Worm (Caenorhabditis elegans) whole organism, L3 larva: ENCODE measurements around the gene srxa-12.
A peak's percentile ranks its signal among the peaks of the same experiment; 100 is the strongest.

Experiments
- ZK546.5 ChIP-seq: sonication (generic microtip); optimal IDR thresholded peaks from 2 replicates; lab custom pipeline; 2017; ENCODE audit warnings: missing biosample characterization, missing genetic modification characterization
- aly-2 ChIP-seq: fragments of 150-350 bp; optimal IDR thresholded peaks from 2 replicates; lab custom pipeline; 2014; ENCODE audit warnings: missing biosample characterization, missing genetic modification characterization
- ama-1 ChIP-seq: fragments of 150-350 bp; optimal IDR thresholded peaks from 2 replicates; lab custom pipeline; 2018
- ceh-28 ChIP-seq: fragments of 150-350 bp; optimal IDR thresholded peaks from 2 replicates; lab custom pipeline; 2014; ENCODE audit warnings: missing biosample characterization, missing genetic modification reagents, missing genetic modification characterization
- ceh-82 ChIP-seq: fragments of 150-350 bp; optimal IDR thresholded peaks from 2 replicates; lab custom pipeline; 2014; ENCODE audit warnings: missing biosample characterization, missing genetic modification characterization
- ceh-9 ChIP-seq: sonication (generic microtip); optimal IDR thresholded peaks from 2 replicates; lab custom pipeline; 2018; ENCODE audit warnings: missing biosample characterization, missing genetic modification characterization
- daf-12 ChIP-seq: fragments of 150-350 bp; optimal IDR thresholded peaks from 2 replicates; lab custom pipeline; 2014; ENCODE audit warnings: missing biosample characterization, missing genetic modification reagents, missing genetic modification characterization
- egl-27 ChIP-seq: sonication (generic microtip); optimal IDR thresholded peaks from 4 replicates; lab custom pipeline; 2017; ENCODE audit warnings: missing biosample characterization, missing genetic modification reagents, missing genetic modification characterization
- egl-5 ChIP-seq: fragments of 150-350 bp; optimal IDR thresholded peaks from 2 replicates; lab custom pipeline; 2017; ENCODE audit warnings: missing biosample characterization, missing genetic modification reagents, missing genetic modification characterization, inconsistent platforms
- elt-1 ChIP-seq: fragments of 150-350 bp; optimal IDR thresholded peaks from 2 replicates; lab custom pipeline; 2014; ENCODE audit warnings: missing biosample characterization, missing genetic modification characterization
- elt-2 ChIP-seq: sonication (generic microtip); optimal IDR thresholded peaks from 2 replicates; lab custom pipeline; 2016; ENCODE audit warnings: missing genetic modification reagents, mild to moderate bottlenecking, missing genetic modification characterization, missing compliant biosample characterization
- elt-3 ChIP-seq, 3 experiments: fragments of 150-350 bp in 1 of 3; sonication (generic microtip) in 2 of 3; optimal IDR thresholded peaks; 2 replicates in 2 of 3; 4 replicates in 1 of 3; lab custom pipeline; 2014 to 2017; ENCODE audit warnings: missing biosample characterization in 3 of 3, missing genetic modification characterization in 3 of 3
- eor-1 ChIP-seq, 2 experiments: fragments of 150-350 bp; optimal IDR thresholded peaks; 2 replicates each; lab custom pipeline; 2014 to 2018; ENCODE audit warnings: missing biosample characterization in 2 of 2, missing genetic modification characterization in 2 of 2
- fkh-10 ChIP-seq: sonication (generic microtip); optimal IDR thresholded peaks from 2 replicates; lab custom pipeline; 2017; ENCODE audit warnings: missing biosample characterization, missing genetic modification reagents, missing genetic modification characterization
- fkh-2 ChIP-seq: fragments of 150-350 bp; optimal IDR thresholded peaks from 2 replicates; lab custom pipeline; 2014; ENCODE audit warnings: missing biosample characterization, missing genetic modification reagents, missing genetic modification characterization
- hmg-11 ChIP-seq: sonication (generic microtip); optimal IDR thresholded peaks from 2 replicates; lab custom pipeline; 2016; ENCODE audit warnings: missing genetic modification characterization, missing compliant biosample characterization
- lsy-12 ChIP-seq: sonication (generic microtip); optimal IDR thresholded peaks from 2 replicates; lab custom pipeline; 2016; ENCODE audit warnings: mild to moderate bottlenecking, missing genetic modification characterization, missing compliant biosample characterization
- mdl-1 ChIP-seq: fragments of 150-350 bp; optimal IDR thresholded peaks from 2 replicates; lab custom pipeline; 2014; ENCODE audit warnings: missing biosample characterization, missing genetic modification characterization
- mml-1 ChIP-seq: fragments of 150-350 bp; sonication (generic microtip); optimal IDR thresholded peaks from 3 replicates; lab custom pipeline; 2014; ENCODE audit warnings: missing biosample characterization, missing genetic modification characterization
- nfya-1 ChIP-seq: sonication (generic microtip); optimal IDR thresholded peaks from 2 replicates; lab custom pipeline; 2017; ENCODE audit warnings: missing genetic modification characterization, mild to moderate bottlenecking, missing compliant biosample characterization, antibody characterized with exemption, moderate library complexity; ENCODE audit not compliant: insufficient read depth
- nhr-11 ChIP-seq: fragments of 150-350 bp; optimal IDR thresholded peaks from 2 replicates; lab custom pipeline; 2014; ENCODE audit warnings: missing biosample characterization, missing genetic modification characterization
- nhr-12 ChIP-seq: fragments of 150-350 bp; optimal IDR thresholded peaks from 2 replicates; lab custom pipeline; 2014; ENCODE audit warnings: missing biosample characterization, missing genetic modification characterization
- nhr-23 ChIP-seq: fragments of 150-350 bp; optimal IDR thresholded peaks from 2 replicates; lab custom pipeline; 2014; ENCODE audit warnings: missing biosample characterization, missing genetic modification reagents, missing genetic modification characterization
- nhr-237 ChIP-seq: fragments of 150-350 bp; optimal IDR thresholded peaks from 2 replicates; lab custom pipeline; 2014; ENCODE audit warnings: missing biosample characterization, missing genetic modification characterization
- nhr-28 ChIP-seq: fragments of 150-350 bp; optimal IDR thresholded peaks from 2 replicates; lab custom pipeline; 2014; ENCODE audit warnings: missing biosample characterization, missing genetic modification characterization
- nhr-43 ChIP-seq: sonication (generic microtip); optimal IDR thresholded peaks from 2 replicates; lab custom pipeline; 2016; ENCODE audit warnings: mild to moderate bottlenecking, missing genetic modification characterization, missing compliant biosample characterization; ENCODE audit not compliant: poor library complexity, severe bottlenecking
- nhr-67 ChIP-seq: fragments of 150-350 bp; optimal IDR thresholded peaks from 2 replicates; lab custom pipeline; 2014; ENCODE audit warnings: missing biosample characterization, missing genetic modification characterization
- nhr-76 ChIP-seq: fragments of 150-350 bp; sonication (generic microtip); optimal IDR thresholded peaks from 5 replicates; lab custom pipeline; 2014; ENCODE audit warnings: missing biosample characterization, missing genetic modification characterization
- nhr-77 ChIP-seq: fragments of 150-350 bp; optimal IDR thresholded peaks from 2 replicates; lab custom pipeline; 2014; ENCODE audit warnings: missing biosample characterization, missing genetic modification characterization
- pqm-1 ChIP-seq: fragments of 150-350 bp; optimal IDR thresholded peaks from 2 replicates; lab custom pipeline; 2017; ENCODE audit warnings: missing biosample characterization, missing genetic modification characterization, inconsistent platforms
- sea-2 ChIP-seq: fragments of 150-350 bp; sonication (generic microtip); optimal IDR thresholded peaks from 4 replicates; lab custom pipeline; 2014; ENCODE audit warnings: missing biosample characterization, missing genetic modification reagents, missing genetic modification characterization
- skn-1 ChIP-seq: fragments of 150-350 bp; optimal IDR thresholded peaks from 2 replicates; lab custom pipeline; 2014; ENCODE audit warnings: missing biosample characterization, missing genetic modification characterization
- unc-39 ChIP-seq: sonication (generic microtip); optimal IDR thresholded peaks from 4 replicates; lab custom pipeline; 2017; ENCODE audit warnings: missing biosample characterization, missing genetic modification characterization
- unc-62 ChIP-seq: fragments of 150-350 bp; sonication (generic microtip); optimal IDR thresholded peaks from 4 replicates; lab custom pipeline; 2014; ENCODE audit warnings: missing biosample characterization, missing genetic modification reagents, missing genetic modification characterization
- zag-1 ChIP-seq: fragments of 150-350 bp; optimal IDR thresholded peaks from 2 replicates; lab custom pipeline; 2014; ENCODE audit warnings: missing biosample characterization, missing genetic modification characterization
- ztf-4 ChIP-seq: fragments of 150-350 bp; optimal IDR thresholded peaks from 2 replicates; lab custom pipeline; 2014; ENCODE audit warnings: missing biosample characterization, missing genetic modification characterization

Gene srxa-12

ce11 chrV:13893583-13893982 lies 32.9 kb upstream of the srxa-12 start:
- TF ChIP-seq hmg-11 (tag; lab: Kevin White, UChicago) = no peak
- no peak for TF ChIP-seq fkh-10 (GFP tag; lab: Kevin White, UChicago)
- no peak for TF ChIP-seq mdl-1
- no peak for TF ChIP-seq nhr-43 (tag; lab: Kevin White, UChicago)
- no peak for TF ChIP-seq ztf-4
- no peak for TF ChIP-seq nhr-12 (tag; lab: Kevin White, UChicago)
- peak; percentile 93 for TF ChIP-seq elt-2 (tag; lab: Kevin White, UChicago)
- TF ChIP-seq mml-1 (tag; lab: Kevin White, UChicago) = no peak
- no peak for TF ChIP-seq fkh-2 (tag; lab: Kevin White, UChicago)
- TF ChIP-seq pqm-1 (tag; lab: Kevin White, UChicago) = peak; percentile 92

DNA sequence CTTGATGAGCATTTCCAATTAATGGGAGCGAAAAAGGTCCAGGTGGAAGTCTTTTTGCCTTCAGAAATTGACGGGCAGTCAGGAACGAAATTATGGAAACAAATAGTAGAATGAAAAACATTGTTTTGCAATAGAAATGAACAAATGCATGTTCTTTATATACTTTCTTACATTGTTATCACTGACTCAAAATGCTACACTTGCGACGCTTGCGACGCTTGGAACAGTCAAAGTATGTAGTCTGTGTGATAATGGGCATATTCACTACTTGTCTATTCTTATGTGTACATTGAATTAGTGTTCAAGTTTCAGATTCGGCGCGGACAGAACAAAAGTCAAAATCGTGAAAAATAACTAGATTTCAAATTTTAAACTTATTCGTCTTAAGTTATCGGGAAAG lies 28.1 kb upstream of the srxa-12 start, which contains the start of gene cyp-35C1:
Gene cyp-35C1 (minus strand): TSS at position 132 of the 400 bp plus-strand sequence.
- no peak for TF ChIP-seq sea-2 (GFP tag; lab: Kevin White, UChicago)
- TF ChIP-seq elt-2 (tag; lab: Kevin White, UChicago) = peak; percentile 59
- no peak for TF ChIP-seq mml-1 (tag; lab: Kevin White, UChicago)
- TF ChIP-seq unc-62 (GFP tag; lab: Kevin White, UChicago) = no peak
- TF ChIP-seq nfya-1 (tag; lab: Kevin White, UChicago) = no peak
- TF ChIP-seq nhr-77 (tag; lab: Kevin White, UChicago) = no peak
- TF ChIP-seq lsy-12 (tag; lab: Kevin White, UChicago) = no peak
- peak; percentile 51 for TF ChIP-seq pqm-1 (tag; lab: Kevin White, UChicago)

DNA sequence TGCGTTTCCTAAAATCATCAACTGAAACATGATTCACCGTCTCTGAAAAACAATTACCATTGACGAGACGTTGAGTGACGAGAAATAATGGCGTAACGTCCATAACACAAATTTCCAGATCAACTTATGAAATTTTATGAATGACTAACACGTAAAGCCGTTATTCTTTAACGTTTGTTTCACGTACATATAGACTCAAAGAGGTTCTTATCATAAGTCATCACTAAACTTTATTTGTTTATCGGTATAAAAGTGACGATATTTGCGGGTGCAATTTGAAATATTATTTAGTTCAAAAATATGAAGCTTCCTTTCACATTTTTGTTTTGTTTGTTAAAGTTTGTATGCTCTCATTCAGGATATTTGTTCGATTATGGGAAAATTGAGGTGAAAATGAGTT lies 27.3 kb upstream of the srxa-12 start, which contains the start of gene oac-3:
Gene oac-3 (plus strand): TSS at position 301 of the 400 bp plus-strand sequence.
- TF ChIP-seq egl-27 (tag; lab: Kevin White, UChicago) (no peak), skn-1 (no peak), daf-12 (no peak), elt-3 (tag; optimal IDR thresholded peaks at IDR 0.05; lab: Kevin White, UChicago) (no peak), mml-1 (tag; lab: Kevin White, UChicago) (no peak), ceh-28 (tag; lab: Kevin White, UChicago) (no peak), zag-1 (tag; lab: Kevin White, UChicago) (no peak), fkh-10 (GFP tag; lab: Kevin White, UChicago) (no peak), nhr-237 (tag; lab: Kevin White, UChicago) (no peak), nhr-76 (tag; lab: Kevin White, UChicago) (no peak), aly-2 (no peak), nhr-28 (tag; lab: Kevin White, UChicago) (no peak), nhr-23 (tag; lab: Kevin White, UChicago) (no peak), elt-2 (tag; lab: Kevin White, UChicago) (no peak), nhr-11 (tag; lab: Kevin White, UChicago) (no peak), unc-62 (GFP tag; lab: Kevin White, UChicago) (no peak), elt-1 (tag; lab: Kevin White, UChicago) (no peak)
- TF ChIP-seq, all 47 proteins: peak for 0

DNA sequence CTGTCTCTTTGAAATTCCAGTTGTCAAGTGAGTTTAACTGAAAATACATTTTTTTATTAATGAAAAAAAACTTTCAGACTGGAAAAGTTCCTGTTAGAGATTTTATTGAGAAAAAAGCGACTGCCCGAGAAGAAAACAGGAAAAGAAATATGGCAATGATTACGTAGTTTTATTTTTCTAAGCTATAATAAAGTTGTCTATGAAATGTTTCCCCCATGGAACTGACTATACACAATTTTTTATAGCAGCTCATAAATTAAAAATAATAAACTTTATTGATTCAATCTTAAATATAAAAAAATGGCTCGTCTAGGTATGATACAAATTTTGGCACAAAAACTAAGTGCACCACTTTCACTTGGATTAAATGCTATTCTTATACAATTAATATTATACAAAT lies 24.0 kb upstream of the srxa-12 start, which contains the start of gene C06B3.1:
Gene C06B3.1 (plus strand): TSS at position 301 of the 400 bp plus-strand sequence.
- TF ChIP-seq lsy-12 (tag; lab: Kevin White, UChicago) = no peak
- TF ChIP-seq ceh-9 (tag; lab: Kevin White, UChicago) = no peak
- no peak for TF ChIP-seq ceh-82 (tag; lab: Kevin White, UChicago)
- TF ChIP-seq nhr-11 (tag; lab: Kevin White, UChicago) = no peak
- no peak for TF ChIP-seq hmg-11 (tag; lab: Kevin White, UChicago)
- TF ChIP-seq nhr-43 (tag; lab: Kevin White, UChicago) = no peak

ce11 chrV:13904446-13904845 lies 22.1 kb upstream of the srxa-12 start, which contains the start of gene stdh-3:
stdh-3 (plus strand) TSS chrV:13904611.
- TF ChIP-seq egl-5 (tag; lab: Kevin White, UChicago) = no peak
- no peak for TF ChIP-seq ama-1
- no peak for TF ChIP-seq nhr-77 (tag; lab: Kevin White, UChicago)
- no peak for TF ChIP-seq ceh-28 (tag; lab: Kevin White, UChicago)
- TF ChIP-seq elt-1 (tag; lab: Kevin White, UChicago) = no peak
- no peak for TF ChIP-seq ZK546.5 (tag; lab: Kevin White, UChicago)
- TF ChIP-seq fkh-10 (GFP tag; lab: Kevin White, UChicago) = no peak
- no peak for TF ChIP-seq eor-1 (tag; optimal IDR thresholded peaks at IDR 0.05; lab: Kevin White, UChicago)
- no peak for TF ChIP-seq unc-39 (tag; lab: Kevin White, UChicago)
- TF ChIP-seq skn-1 = no peak
- TF ChIP-seq nhr-67 (tag; lab: Kevin White, UChicago) = no peak
